Worm (Caenorhabditis elegans) whole organism, L3 larva: Measurements from ENCODE around the gene Y46G5A.22.

Experiments used
- R02D3.7 ChIP-seq: fragments of 150-350 bp; optimal IDR thresholded peaks from 2 replicates; lab custom pipeline; 2014; ENCODE audit warnings: missing biosample characterization, missing genetic modification characterization
- ZK546.5 ChIP-seq: sonication (generic microtip); optimal IDR thresholded peaks from 2 replicates; lab custom pipeline; 2017; ENCODE audit warnings: missing biosample characterization, missing genetic modification characterization
- ama-1 ChIP-seq: fragments of 150-350 bp; optimal IDR thresholded peaks from 2 replicates; lab custom pipeline; 2018
- ceh-28 ChIP-seq: fragments of 150-350 bp; optimal IDR thresholded peaks from 2 replicates; lab custom pipeline; 2014; ENCODE audit warnings: missing biosample characterization, missing genetic modification reagents, missing genetic modification characterization
- ceh-82 ChIP-seq: fragments of 150-350 bp; optimal IDR thresholded peaks from 2 replicates; lab custom pipeline; 2014; ENCODE audit warnings: missing biosample characterization, missing genetic modification characterization
- daf-12 ChIP-seq: fragments of 150-350 bp; optimal IDR thresholded peaks from 2 replicates; lab custom pipeline; 2014; ENCODE audit warnings: missing biosample characterization, missing genetic modification reagents, missing genetic modification characterization
- egl-27 ChIP-seq: sonication (generic microtip); optimal IDR thresholded peaks from 4 replicates; lab custom pipeline; 2017; ENCODE audit warnings: missing biosample characterization, missing genetic modification reagents, missing genetic modification characterization
- egl-5 ChIP-seq: fragments of 150-350 bp; optimal IDR thresholded peaks from 2 replicates; lab custom pipeline; 2017; ENCODE audit warnings: missing biosample characterization, missing genetic modification reagents, missing genetic modification characterization, inconsistent platforms
- elt-2 ChIP-seq: sonication (generic microtip); optimal IDR thresholded peaks from 2 replicates; lab custom pipeline; 2016; ENCODE audit warnings: missing genetic modification reagents, mild to moderate bottlenecking, missing genetic modification characterization, missing compliant biosample characterization
- elt-3 ChIP-seq, 3 experiments: fragments of 150-350 bp in 1 of 3; sonication (generic microtip) in 2 of 3; optimal IDR thresholded peaks; 2 replicates in 2 of 3; 4 replicates in 1 of 3; lab custom pipeline; 2014 to 2017; ENCODE audit warnings: missing biosample characterization in 3 of 3, missing genetic modification characterization in 3 of 3
- eor-1 ChIP-seq, 2 experiments: fragments of 150-350 bp; optimal IDR thresholded peaks; 2 replicates each; lab custom pipeline; 2014 to 2018; ENCODE audit warnings: missing biosample characterization in 2 of 2, missing genetic modification characterization in 2 of 2
- fkh-2 ChIP-seq: fragments of 150-350 bp; optimal IDR thresholded peaks from 2 replicates; lab custom pipeline; 2014; ENCODE audit warnings: missing biosample characterization, missing genetic modification reagents, missing genetic modification characterization
- fos-1 ChIP-seq: fragments of 150-350 bp; optimal IDR thresholded peaks from 2 replicates; lab custom pipeline; 2014; ENCODE audit warnings: missing biosample characterization, missing genetic modification characterization
- jun-1 ChIP-seq: fragments of 150-350 bp; optimal IDR thresholded peaks from 2 replicates; lab custom pipeline; 2014; ENCODE audit warnings: missing biosample characterization, missing genetic modification reagents, missing genetic modification characterization
- lin-15B ChIP-seq: fragments of 150-350 bp; optimal IDR thresholded peaks from 2 replicates; lab custom pipeline; 2014; ENCODE audit warnings: missing biosample characterization, missing genetic modification characterization
- lin-39 ChIP-seq: fragments of 150-350 bp; optimal IDR thresholded peaks from 2 replicates; lab custom pipeline; 2018; ENCODE audit warnings: missing biosample characterization, missing genetic modification reagents, missing genetic modification characterization
- lsy-12 ChIP-seq: sonication (generic microtip); optimal IDR thresholded peaks from 2 replicates; lab custom pipeline; 2016; ENCODE audit warnings: mild to moderate bottlenecking, missing genetic modification characterization, missing compliant biosample characterization
- mdl-1 ChIP-seq: fragments of 150-350 bp; optimal IDR thresholded peaks from 2 replicates; lab custom pipeline; 2014; ENCODE audit warnings: missing biosample characterization, missing genetic modification characterization
- nfya-1 ChIP-seq: sonication (generic microtip); optimal IDR thresholded peaks from 2 replicates; lab custom pipeline; 2017; ENCODE audit warnings: missing genetic modification characterization, mild to moderate bottlenecking, missing compliant biosample characterization, antibody characterized with exemption, moderate library complexity; ENCODE audit not compliant: insufficient read depth
- nhr-11 ChIP-seq: fragments of 150-350 bp; optimal IDR thresholded peaks from 2 replicates; lab custom pipeline; 2014; ENCODE audit warnings: missing biosample characterization, missing genetic modification characterization
- nhr-12 ChIP-seq: fragments of 150-350 bp; optimal IDR thresholded peaks from 2 replicates; lab custom pipeline; 2014; ENCODE audit warnings: missing biosample characterization, missing genetic modification characterization
- nhr-23 ChIP-seq: fragments of 150-350 bp; optimal IDR thresholded peaks from 2 replicates; lab custom pipeline; 2014; ENCODE audit warnings: missing biosample characterization, missing genetic modification reagents, missing genetic modification characterization
- nhr-237 ChIP-seq: fragments of 150-350 bp; optimal IDR thresholded peaks from 2 replicates; lab custom pipeline; 2014; ENCODE audit warnings: missing biosample characterization, missing genetic modification characterization
- nhr-25 ChIP-seq: sonication (generic microtip); optimal IDR thresholded peaks from 2 replicates; lab custom pipeline; 2017; ENCODE audit warnings: missing biosample characterization, missing genetic modification characterization
- nhr-28 ChIP-seq: fragments of 150-350 bp; optimal IDR thresholded peaks from 2 replicates; lab custom pipeline; 2014; ENCODE audit warnings: missing biosample characterization, missing genetic modification characterization
- nhr-67 ChIP-seq: fragments of 150-350 bp; optimal IDR thresholded peaks from 2 replicates; lab custom pipeline; 2014; ENCODE audit warnings: missing biosample characterization, missing genetic modification characterization
- nhr-76 ChIP-seq: fragments of 150-350 bp; sonication (generic microtip); optimal IDR thresholded peaks from 5 replicates; lab custom pipeline; 2014; ENCODE audit warnings: missing biosample characterization, missing genetic modification characterization
- nhr-77 ChIP-seq: fragments of 150-350 bp; optimal IDR thresholded peaks from 2 replicates; lab custom pipeline; 2014; ENCODE audit warnings: missing biosample characterization, missing genetic modification characterization
- pha-4 ChIP-seq: fragments of 150-350 bp; optimal IDR thresholded peaks from 2 replicates; lab custom pipeline; 2014; ENCODE audit warnings: missing biosample characterization, missing genetic modification reagents, missing genetic modification characterization
- pqm-1 ChIP-seq: fragments of 150-350 bp; optimal IDR thresholded peaks from 2 replicates; lab custom pipeline; 2017; ENCODE audit warnings: missing biosample characterization, missing genetic modification characterization, inconsistent platforms
- sea-2 ChIP-seq: fragments of 150-350 bp; sonication (generic microtip); optimal IDR thresholded peaks from 4 replicates; lab custom pipeline; 2014; ENCODE audit warnings: missing biosample characterization, missing genetic modification reagents, missing genetic modification characterization
- skn-1 ChIP-seq: fragments of 150-350 bp; optimal IDR thresholded peaks from 2 replicates; lab custom pipeline; 2014; ENCODE audit warnings: missing biosample characterization, missing genetic modification characterization
- snpc-4 ChIP-seq: fragments of 150-350 bp; optimal IDR thresholded peaks from 2 replicates; lab custom pipeline; 2014; ENCODE audit warnings: missing biosample characterization, missing genetic modification characterization
- tbx-2 ChIP-seq: sonication (generic microtip); optimal IDR thresholded peaks from 2 replicates; lab custom pipeline; 2016; ENCODE audit warnings: mild to moderate bottlenecking, missing genetic modification characterization, missing compliant biosample characterization
- unc-39 ChIP-seq: sonication (generic microtip); optimal IDR thresholded peaks from 4 replicates; lab custom pipeline; 2017; ENCODE audit warnings: missing biosample characterization, missing genetic modification characterization
- unc-62 ChIP-seq: fragments of 150-350 bp; sonication (generic microtip); optimal IDR thresholded peaks from 4 replicates; lab custom pipeline; 2014; ENCODE audit warnings: missing biosample characterization, missing genetic modification reagents, missing genetic modification characterization
- zag-1 ChIP-seq: fragments of 150-350 bp; optimal IDR thresholded peaks from 2 replicates; lab custom pipeline; 2014; ENCODE audit warnings: missing biosample characterization, missing genetic modification characterization
- ztf-11 ChIP-seq: fragments of 150-350 bp; optimal IDR thresholded peaks from 2 replicates; lab custom pipeline; 2014; ENCODE audit warnings: missing biosample characterization, missing genetic modification characterization
- ztf-4 ChIP-seq: fragments of 150-350 bp; optimal IDR thresholded peaks from 2 replicates; lab custom pipeline; 2014; ENCODE audit warnings: missing biosample characterization, missing genetic modification characterization

Y46G5A.22 gene

ce11 chrII:12785391-12785790, 33.0 kb downstream of the Y46G5A.22 start, which contains the start of gene Y46G5A.15:
Gene Y46G5A.15, minus strand, starts transcription at chrII:12785416.
- no peak for TF ChIP-seq fos-1 (tag; lab: Kevin White, UChicago)
- TF ChIP-seq elt-2 = no peak
- TF ChIP-seq jun-1 (tag; lab: Kevin White, UChicago) = no peak
- TF ChIP-seq pha-4 (tag; lab: Kevin White, UChicago) = peak; percentile 31

- peak; percentile 97 for TF ChIP-seq snpc-4 (tag; lab: Kevin White, UChicago)
- TF ChIP-seq nfya-1 (tag; lab: Kevin White, UChicago) = peak; percentile 50
- peak; percentile 21 for TF ChIP-seq elt-2
- TF ChIP-seq lin-39 = peak; percentile 75
- peak; percentile 53 for TF ChIP-seq lin-15B (tag; lab: Kevin White, UChicago)
- TF ChIP-seq nhr-25 = peak; percentile 39
- peak; percentile 8 for TF ChIP-seq tbx-2 (tag; lab: Kevin White, UChicago)
- TF ChIP-seq, all 47 proteins: peak for 7; not testable (repeated sequence) for 40
Observed at ce11 chrII:12778374-12778773, 40.0 kb downstream of the Y46G5A.22 start.

- TF ChIP-seq daf-12 (tag; lab: Kevin White, UChicago) (no peak), ceh-28 (no peak), nhr-77 (tag; lab: Kevin White, UChicago) (no peak), pqm-1 (tag; lab: Kevin White, UChicago) (no peak), ztf-11 (tag; lab: Kevin White, UChicago) (no peak), unc-39 (no peak)
- TF ChIP-seq, all 47 proteins: peak for 0
Observed at ce11 chrII:12776379-12776778, 42.0 kb downstream of the Y46G5A.22 start, which contains the start of gene Y46G5A.34. Gene Y46G5A.34, plus strand, starts transcription at chrII:12776679.

ce11 chrII:12774402-12774801, 44.0 kb downstream of the Y46G5A.22 start, which contains the start of gene Y46G5A.14:
Gene Y46G5A.14, plus strand, starts transcription at chrII:12774702.
- TF ChIP-seq egl-5 (no peak), nhr-76 (tag; lab: Kevin White, UChicago) (no peak), lin-15B (tag; lab: Kevin White, UChicago) (no peak), nhr-11 (tag; lab: Kevin White, UChicago) (no peak), snpc-4 (tag; lab: Kevin White, UChicago) (no peak), nhr-12 (tag; lab: Kevin White, UChicago) (no peak), fkh-2 (tag; lab: Kevin White, UChicago) (no peak), sea-2 (GFP tag; lab: Kevin White, UChicago) (no peak), pha-4 (tag; lab: Kevin White, UChicago) (no peak), elt-3 (tag; optimal IDR thresholded peaks at IDR 0.05; lab: Kevin White, UChicago) (no peak), ztf-4 (no peak), ceh-28 (no peak), R02D3.7 (tag; lab: Kevin White, UChicago) (no peak), ZK546.5 (tag; lab: Kevin White, UChicago) (no peak), nhr-67 (tag; lab: Kevin White, UChicago) (no peak), nhr-28 (tag; lab: Kevin White, UChicago) (no peak), lin-39 (no peak), nhr-237 (no peak)

ce11 chrII:12769947-12770346, 48.4 kb downstream of the Y46G5A.22 start:
- TF ChIP-seq skn-1 (tag; lab: Kevin White, UChicago) = no peak
- no peak for TF ChIP-seq fkh-2 (tag; lab: Kevin White, UChicago)
- no peak for TF ChIP-seq zag-1 (tag; lab: Kevin White, UChicago)
- TF ChIP-seq unc-62 (GFP tag; lab: Kevin White, UChicago) = no peak
- no peak for TF ChIP-seq nhr-67 (tag; lab: Kevin White, UChicago)
- no peak for TF ChIP-seq daf-12 (tag; lab: Kevin White, UChicago)

ce11 chrII:12768167-12768712, 50.1 kb downstream of the Y46G5A.22 start, which contains the start of the genes vps-2 and tiar-2:
Gene vps-2, minus strand, starts transcription at chrII:12768217.
Gene tiar-2, plus strand, starts transcription at chrII:12768686.
- no peak for TF ChIP-seq ztf-11 (tag; lab: Kevin White, UChicago)
- no peak for TF ChIP-seq egl-27 (tag; lab: Kevin White, UChicago)
- peak; percentile 25 for TF ChIP-seq nhr-23 (tag; lab: Kevin White, UChicago)
- peak; percentile 23 for TF ChIP-seq nfya-1 (tag; lab: Kevin White, UChicago)
- TF ChIP-seq elt-2 = peak; percentile 61
- peak; percentile 75 for TF ChIP-seq ceh-28
- no peak for TF ChIP-seq ztf-4
- no peak for TF ChIP-seq unc-39
- peak; percentile 93 for TF ChIP-seq skn-1 (tag; lab: Kevin White, UChicago)
- no peak for TF ChIP-seq mdl-1 (tag; lab: Kevin White, UChicago)
- TF ChIP-seq R02D3.7 (tag; lab: Kevin White, UChicago) = peak; percentile 33
- TF ChIP-seq jun-1 (tag; lab: Kevin White, UChicago) = peak; percentile 57
- TF ChIP-seq nhr-67 (tag; lab: Kevin White, UChicago) = no peak
- TF ChIP-seq pha-4 (tag; lab: Kevin White, UChicago) = peak; percentile 89
- no peak for TF ChIP-seq ceh-82 (tag; lab: Kevin White, UChicago)
- peak; percentile 98 for TF ChIP-seq pqm-1 (tag; lab: Kevin White, UChicago)
- TF ChIP-seq egl-5 = no peak
- peak; percentile 85 for TF ChIP-seq lin-15B (tag; lab: Kevin White, UChicago)
- TF ChIP-seq eor-1 (tag; optimal IDR thresholded peaks at IDR 0.05; lab: Kevin White, UChicago) = peak in 1 of 2 experiments; percentile 60
- TF ChIP-seq snpc-4 (tag; lab: Kevin White, UChicago) = peak; percentile 80
- no peak for TF ChIP-seq nhr-11 (tag; lab: Kevin White, UChicago)
- TF ChIP-seq fos-1 (tag; lab: Kevin White, UChicago) = peak; percentile 89
- TF ChIP-seq elt-3 (tag; optimal IDR thresholded peaks at IDR 0.05; lab: Kevin White, UChicago) = no peak
- no peak for TF ChIP-seq unc-62 (GFP tag; lab: Kevin White, UChicago)
- no peak for TF ChIP-seq ama-1
- TF ChIP-seq lsy-12 (tag; lab: Kevin White, UChicago) = no peak
